Fruit fly (Drosophila melanogaster) whole organism, embryonic: ENCODE results near the gene CG13386.

Experiments
- CG10431 ChIP-seq: fragments of 200-800 bp; sonication (Bioruptor generic); optimal IDR thresholded peaks from 3 replicates; lab custom pipeline; 2018; ENCODE audit warnings: missing biosample characterization, mild to moderate bottlenecking, missing genetic modification characterization
- CG11723 ChIP-seq: fragments of 200-800 bp; sonication (Bioruptor generic); optimal IDR thresholded peaks from 2 replicates; lab custom pipeline; 2017; ENCODE audit warnings: missing biosample characterization, mild to moderate bottlenecking, missing genetic modification characterization
- CG12155 ChIP-seq: fragments of 200-800 bp; sonication (Bioruptor generic); optimal IDR thresholded peaks from 3 replicates; lab custom pipeline; 2016; ENCODE audit warnings: missing biosample characterization, missing genetic modification characterization
- CG12299 ChIP-seq: fragments of 200-800 bp; sonication (Bioruptor generic); optimal IDR thresholded peaks from 2 replicates; lab custom pipeline; 2018; ENCODE audit warnings: missing biosample characterization, mild to moderate bottlenecking, missing genetic modification characterization
- CG13775 ChIP-seq: fragments of 200-800 bp; sonication (Bioruptor generic); optimal IDR thresholded peaks from 3 replicates; lab custom pipeline; 2017; ENCODE audit warnings: missing biosample characterization, mild to moderate bottlenecking, missing genetic modification characterization
- CG14014 ChIP-seq: fragments of 200-800 bp; sonication (Bioruptor generic); IDR thresholded peaks from 2 replicates; pipeline ENCODE4 v1.3.6; 2022; ENCODE audit warnings: missing biosample characterization, missing genetic modification characterization
- CG17912 ChIP-seq: fragments of 200-800 bp; sonication (Bioruptor generic); optimal IDR thresholded peaks from 2 replicates; lab custom pipeline; 2018; ENCODE audit warnings: missing biosample characterization, mild to moderate bottlenecking, missing genetic modification characterization
- CG2129 ChIP-seq: fragments of 200-800 bp; sonication (Bioruptor generic); IDR thresholded peaks from 2 replicates; pipeline ENCODE4 v1.3.6; 2022; ENCODE audit warnings: missing biosample characterization, missing genetic modification characterization; ENCODE audit not compliant: partially characterized antibody
- CG3407 ChIP-seq: fragments of 200-800 bp; sonication (Bioruptor generic); optimal IDR thresholded peaks from 2 replicates; lab custom pipeline; 2018; ENCODE audit warnings: missing biosample characterization, mild to moderate bottlenecking, missing genetic modification characterization
- CG3838 ChIP-seq: fragments of 200-800 bp; sonication (Bioruptor generic); optimal IDR thresholded peaks from 3 replicates; lab custom pipeline; 2016; ENCODE audit warnings: missing biosample characterization, missing genetic modification characterization
- CG4404 ChIP-seq: fragments of 200-800 bp; sonication (Bioruptor generic); IDR thresholded peaks from 2 replicates; pipeline ENCODE4 v1.3.6; 2022; ENCODE audit warnings: missing biosample characterization, missing genetic modification characterization
- CG6765 ChIP-seq: fragments of 200-800 bp; sonication (Bioruptor generic); optimal IDR thresholded peaks from 3 replicates; lab custom pipeline; 2017; ENCODE audit warnings: missing biosample characterization, mild to moderate bottlenecking, missing genetic modification characterization
- CG7745 ChIP-seq: fragments of 200-800 bp; sonication (Bioruptor generic); optimal IDR thresholded peaks from 2 replicates; lab custom pipeline; 2018; ENCODE audit warnings: missing biosample characterization, mild to moderate bottlenecking, missing genetic modification characterization, moderate library complexity
- CG7786 ChIP-seq: fragments of 200-800 bp; sonication (Bioruptor generic); optimal IDR thresholded peaks from 2 replicates; lab custom pipeline; 2016; ENCODE audit warnings: missing biosample characterization, missing genetic modification characterization
- CG8478 ChIP-seq: fragments of >200 bp; optimal IDR thresholded peaks from 2 replicates; lab custom pipeline; 2018
- CG9932 ChIP-seq: fragments of 200-800 bp; sonication (Bioruptor generic); IDR thresholded peaks from 2 replicates; pipeline ENCODE4 v1.3.6; 2022; ENCODE audit warnings: missing biosample characterization, missing genetic modification characterization
- CHES-1-like ChIP-seq: fragments of 200-800 bp; sonication (Bioruptor generic); optimal IDR thresholded peaks from 2 replicates; lab custom pipeline; 2016; ENCODE audit warnings: missing biosample characterization, missing genetic modification characterization
- Deaf1 ChIP-seq: fragments of 200-800 bp; optimal IDR thresholded peaks from 3 replicates; lab custom pipeline; 2019; ENCODE audit warnings: missing biosample characterization, mild to moderate bottlenecking, missing genetic modification characterization, moderate library complexity
- Doc2 ChIP-seq: fragments of 200-800 bp; sonication (Bioruptor generic); IDR thresholded peaks from 2 replicates; pipeline ENCODE4 v1.3.6; 2022; ENCODE audit warnings: missing biosample characterization, missing genetic modification characterization
- Doc3 ChIP-seq: fragments of 200-800 bp; sonication (Bioruptor generic); IDR thresholded peaks from 3 replicates; pipeline ENCODE4 v1.3.6; 2022; ENCODE audit warnings: missing biosample characterization, missing genetic modification characterization; ENCODE audit not compliant: partially characterized antibody
- ERR ChIP-seq: fragments of 200-800 bp; sonication (Bioruptor generic); optimal IDR thresholded peaks from 2 replicates; lab custom pipeline; 2016; ENCODE audit warnings: missing biosample characterization, missing genetic modification characterization
- H2.0 ChIP-seq: fragments of 200-800 bp; sonication (Bioruptor generic); IDR thresholded peaks from 2 replicates; pipeline ENCODE4 v1.3.6; 2022; ENCODE audit warnings: missing biosample characterization, missing genetic modification characterization
- HLH4C ChIP-seq: fragments of 200-800 bp; sonication (Bioruptor generic); IDR thresholded peaks from 3 replicates; pipeline ENCODE4 v1.3.6; 2022; ENCODE audit warnings: missing biosample characterization, missing genetic modification characterization; ENCODE audit not compliant: partially characterized antibody
- HLHmδ ChIP-seq: fragments of 200-800 bp; sonication (Bioruptor generic); optimal IDR thresholded peaks from 2 replicates; lab custom pipeline; 2018; ENCODE audit warnings: missing biosample characterization, mild to moderate bottlenecking, missing genetic modification characterization, moderate library complexity
- Hey ChIP-seq: fragments of 200-800 bp; sonication (Bioruptor generic); optimal IDR thresholded peaks from 3 replicates; lab custom pipeline; 2018; ENCODE audit warnings: missing biosample characterization, mild to moderate bottlenecking, missing genetic modification characterization
- Hr39 ChIP-seq: fragments of >200 bp; optimal IDR thresholded peaks from 2 replicates; lab custom pipeline; 2017
- Hr51 ChIP-seq, 2 experiments: fragments of 200-800 bp; sonication (Bioruptor generic); optimal IDR thresholded peaks; 2 replicates in 1 of 2; 3 replicates in 1 of 2; lab custom pipeline; 2016 to 2018; ENCODE audit warnings: missing biosample characterization in 2 of 2, missing genetic modification characterization in 2 of 2, mild to moderate bottlenecking in 1 of 2, moderate library complexity in 1 of 2
- Mes4 ChIP-seq: fragments of 200-800 bp; sonication (Bioruptor generic); optimal IDR thresholded peaks from 2 replicates; lab custom pipeline; 2016; ENCODE audit warnings: missing biosample characterization, missing genetic modification characterization
- Nf-YB ChIP-seq: fragments of 200-800 bp; sonication (Bioruptor generic); optimal IDR thresholded peaks from 3 replicates; lab custom pipeline; 2019; ENCODE audit warnings: missing biosample characterization, mild to moderate bottlenecking, missing genetic modification characterization, moderate library complexity
- Pdp1 ChIP-seq, 2 experiments: fragments of 200-800 bp; sonication (Bioruptor generic); optimal IDR thresholded peaks; 3 replicates each; lab custom pipeline; 2016; ENCODE audit warnings: missing biosample characterization in 2 of 2, missing genetic modification characterization in 2 of 2, mild to moderate bottlenecking in 1 of 2, moderate library complexity in 1 of 2
- Trl ChIP-seq, 3 experiments: fragments of >200 bp in 2 of 3; fragments of 200-800 bp in 1 of 3; sonication (Bioruptor generic) in 1 of 3; optimal IDR thresholded peaks; 2 replicates in 1 of 3; 3 replicates in 2 of 3; lab custom pipeline; 2016 to 2017; ENCODE audit warnings: missing biosample characterization in 1 of 3, missing genetic modification characterization in 1 of 3
- ac ChIP-seq: fragments of 200-800 bp; sonication (Bioruptor generic); optimal IDR thresholded peaks from 3 replicates; lab custom pipeline; 2017; ENCODE audit warnings: missing biosample characterization, mild to moderate bottlenecking, missing genetic modification characterization
- ash1 ChIP-seq: fragments of 200-800 bp; sonication (Bioruptor generic); optimal IDR thresholded peaks from 2 replicates; lab custom pipeline; 2018; ENCODE audit warnings: missing biosample characterization, mild to moderate bottlenecking, missing genetic modification characterization
- bowl ChIP-seq: fragments of 200-800 bp; sonication (Bioruptor generic); IDR thresholded peaks from 2 replicates; pipeline ENCODE4 v1.3.6; 2022; ENCODE audit warnings: missing biosample characterization, missing genetic modification characterization
- crp ChIP-seq, 2 experiments: fragments of 200-800 bp; sonication (Bioruptor generic); optimal IDR thresholded peaks; 2 replicates in 1 of 2; 3 replicates in 1 of 2; lab custom pipeline; 2017; ENCODE audit warnings: missing biosample characterization in 2 of 2, missing genetic modification characterization in 2 of 2, mild to moderate bottlenecking in 1 of 2, moderate library complexity in 1 of 2
- gcm2 ChIP-seq: fragments of 200-800 bp; sonication (Bioruptor generic); optimal IDR thresholded peaks from 2 replicates; lab custom pipeline; 2016; ENCODE audit warnings: missing biosample characterization, missing genetic modification characterization
- h ChIP-seq: fragments of >200 bp; optimal IDR thresholded peaks from 2 replicates; lab custom pipeline; 2017
- ind ChIP-seq: fragments of 200-800 bp; sonication (Bioruptor generic); optimal IDR thresholded peaks from 3 replicates; lab custom pipeline; 2016; ENCODE audit warnings: missing biosample characterization, missing genetic modification characterization
- insv ChIP-seq, 2 experiments: fragments of 200-800 bp; sonication (Bioruptor generic); optimal IDR thresholded peaks; 3 replicates each; lab custom pipeline; 2016 to 2018; ENCODE audit warnings: missing biosample characterization in 2 of 2, missing genetic modification characterization in 2 of 2
- inv ChIP-seq: fragments of 200-800 bp; sonication (Bioruptor generic); IDR thresholded peaks from 2 replicates; pipeline ENCODE4 v1.3.6; 2022; ENCODE audit warnings: missing biosample characterization, missing genetic modification characterization; ENCODE audit not compliant: partially characterized antibody
- nerfin-2 ChIP-seq: fragments of 200-800 bp; sonication (Bioruptor generic); IDR thresholded peaks from 2 replicates; pipeline ENCODE4 v1.3.6; 2022; ENCODE audit warnings: missing biosample characterization, missing genetic modification characterization; ENCODE audit not compliant: partially characterized antibody
- otp ChIP-seq: fragments of 200-800 bp; sonication (Bioruptor generic); IDR thresholded peaks from 3 replicates; pipeline ENCODE4, ENCODE4 v1.3.6; 2022; ENCODE audit warnings: missing biosample characterization, missing genetic modification characterization
- peb ChIP-seq: fragments of 200-800 bp; sonication (Bioruptor generic); IDR thresholded peaks from 2 replicates; pipeline ENCODE4 v1.3.6; 2022; ENCODE audit warnings: missing biosample characterization, missing genetic modification characterization
- salm ChIP-seq: fragments of 200-800 bp; sonication (Bioruptor generic); optimal IDR thresholded peaks from 2 replicates; lab custom pipeline; 2018; ENCODE audit warnings: missing biosample characterization, mild to moderate bottlenecking, missing genetic modification characterization
- sima ChIP-seq: fragments of 200-800 bp; sonication (Bioruptor generic); optimal IDR thresholded peaks from 2 replicates; lab custom pipeline; 2016; ENCODE audit warnings: missing biosample characterization, missing genetic modification characterization
- slbo ChIP-seq: fragments of 200-800 bp; sonication (Bioruptor generic); IDR thresholded peaks from 2 replicates; pipeline ENCODE4 v1.3.6; 2022; ENCODE audit warnings: missing biosample characterization, missing genetic modification characterization
- tna ChIP-seq: fragments of 200-800 bp; sonication (Bioruptor generic); IDR thresholded peaks from 2 replicates; pipeline ENCODE4 v1.3.6; 2022; ENCODE audit warnings: missing biosample characterization, missing genetic modification characterization; ENCODE audit not compliant: partially characterized antibody
- tx ChIP-seq: fragments of 200-800 bp; sonication (Bioruptor generic); optimal IDR thresholded peaks from 2 replicates; lab custom pipeline; 2016; ENCODE audit warnings: missing biosample characterization, missing genetic modification characterization
- zf30C ChIP-seq: fragments of 200-800 bp; sonication (Bioruptor generic); optimal IDR thresholded peaks from 3 replicates; lab custom pipeline; 2018; ENCODE audit warnings: missing biosample characterization, mild to moderate bottlenecking, missing genetic modification characterization

Gene CG13386

DNA sequence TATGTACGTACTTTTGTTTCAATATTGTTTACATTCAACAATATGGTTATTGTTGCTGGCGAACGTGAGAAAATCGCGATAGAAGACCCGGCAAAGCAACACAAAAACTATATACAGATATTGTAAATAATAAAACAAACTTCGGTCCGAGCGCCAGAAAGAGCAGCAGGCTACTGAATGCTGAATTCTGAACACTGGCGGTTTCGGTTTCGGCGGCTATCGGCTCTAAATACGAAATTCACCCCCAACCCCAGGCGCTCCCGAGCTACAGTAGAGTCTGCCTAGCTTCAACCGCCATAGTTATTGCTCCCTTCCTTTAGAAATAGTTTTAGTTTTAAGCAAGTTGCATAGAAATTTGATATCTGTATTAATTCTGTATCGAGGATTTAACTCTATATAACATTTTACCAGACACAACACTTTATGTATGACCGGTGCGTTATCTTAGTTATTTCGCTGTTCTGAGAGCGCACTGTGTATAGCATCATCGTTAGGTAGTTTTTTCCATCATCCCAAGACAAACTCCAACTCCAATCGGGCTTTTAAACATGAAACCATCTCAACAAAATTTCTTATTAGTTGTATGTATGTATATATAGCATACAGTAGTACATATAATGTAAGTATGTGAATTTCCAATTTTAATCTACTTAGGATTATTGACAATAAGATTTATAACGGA, 36.4 kb upstream of the CG13386 start, which contains the start of gene CG7627 (continued):
- TF ChIP-seq tx (GFP tag; lab: Kevin White, UChicago), result peak; percentile 57
- TF ChIP-seq Deaf1, result peak; percentile 97
- 0 out of 3 replicates have a peak, but pooled peaks have one; percentile 59 for TF ChIP-seq otp
- peak; percentile 78 for TF ChIP-seq ind (GFP tag; lab: Kevin White, UChicago)
- peak in 1 of 2 experiments; percentile 7 for TF ChIP-seq crp (GFP tag; optimal IDR thresholded peaks at IDR 0.05; lab: Kevin White, UChicago)
- TF ChIP-seq HLH4C (GFP tag; lab: Robert Waterston, UW), result no peak
- TF ChIP-seq tna (GFP tag; lab: Robert Waterston, UW), result no peak
- TF ChIP-seq Hr39 (lab: Kevin White, UChicago), result no peak
- peak; percentile 60 for TF ChIP-seq CG13775 (GFP tag; lab: Kevin White, UChicago)
- no peak for TF ChIP-seq sima (GFP tag; lab: Kevin White, UChicago)
- peak; percentile 78 for TF ChIP-seq CG4404
- TF ChIP-seq CG12299 (tag; lab: Kevin White, UChicago), result peak; percentile 71
- peak; percentile 63 for TF ChIP-seq ERR (GFP tag; lab: Kevin White, UChicago)
- no peak for TF ChIP-seq HLHmδ (GFP tag; lab: Kevin White, UChicago)
- TF ChIP-seq Doc3, result no peak
- TF ChIP-seq inv (GFP tag; lab: Robert Waterston, UW), result no peak
- no peak for TF ChIP-seq ash1
- TF ChIP-seq CG12155, result peak; percentile 53
- peak; percentile 57 for TF ChIP-seq gcm2
- no peak for TF ChIP-seq Trl (optimal IDR thresholded peaks at IDR 0.05; lab: Kevin White, UChicago)
- TF ChIP-seq Trl (GFP tag; optimal IDR thresholded peaks at IDR 0.05; lab: Kevin White, UChicago), result peak; percentile 71
- no peak for TF ChIP-seq nerfin-2
- peak; percentile 87 for TF ChIP-seq CG7786 (GFP tag; lab: Kevin White, UChicago)
- peak; percentile 35 for TF ChIP-seq Mes4 (GFP tag; lab: Kevin White, UChicago)
- TF ChIP-seq CG9932, result peak; percentile 83
- TF ChIP-seq slbo (GFP tag; lab: Robert Waterston, UW), result peak; percentile 87
- TF ChIP-seq Hr51 (GFP tag; optimal IDR thresholded peaks at IDR 0.05; lab: Kevin White, UChicago), result peak; percentile 21 to 77
- TF ChIP-seq CG8478 (lab: Kevin White, UChicago), result no peak
- TF ChIP-seq CHES-1-like (GFP tag; lab: Kevin White, UChicago), result peak; percentile 84
- peak; percentile 26 for TF ChIP-seq Nf-YB (GFP tag; lab: Kevin White, UChicago)
- TF ChIP-seq CG10431 (GFP tag; lab: Kevin White, UChicago), result no peak
- peak; percentile 65 for TF ChIP-seq peb (GFP tag; lab: Robert Waterston, UW)
- no peak for TF ChIP-seq salm
- no peak for TF ChIP-seq CG2129 (GFP tag; lab: Robert Waterston, UW)
- peak; percentile 21; the same call in 1 of the 2 replicates for TF ChIP-seq Doc2
- peak; percentile 28 for TF ChIP-seq CG3407
- peak; percentile 50 for TF ChIP-seq CG11723 (GFP tag; lab: Kevin White, UChicago)
- TF ChIP-seq ac (GFP tag; lab: Kevin White, UChicago), result no peak
- TF ChIP-seq Hey (tag; lab: Kevin White, UChicago), result no peak
- no peak for TF ChIP-seq zf30C
- peak; percentile 67 for TF ChIP-seq CG6765 (GFP tag; lab: Kevin White, UChicago)
- TF ChIP-seq Pdp1 (GFP tag; optimal IDR thresholded peaks at IDR 0.05; lab: Kevin White, UChicago), result peak; percentile 35 to 70
- TF ChIP-seq CG14014 (GFP tag; lab: Robert Waterston, UW), result peak; percentile 71
- no peak for TF ChIP-seq CG7745 (tag; lab: Kevin White, UChicago)
- no peak for TF ChIP-seq h (lab: Kevin White, UChicago)
- peak in 1 of 2 experiments; percentile 82 for TF ChIP-seq insv (GFP tag; optimal IDR thresholded peaks at IDR 0.05; lab: Kevin White, UChicago)
- no peak for TF ChIP-seq bowl
- peak; percentile 66 for TF ChIP-seq H2.0 (GFP tag; lab: Robert Waterston, UW)
- no peak for TF ChIP-seq CG3838
- TF ChIP-seq CG17912 (GFP tag; lab: Kevin White, UChicago), result peak; percentile 24
